Worm (Caenorhabditis elegans) whole organism, L4 larva: ENCODE data around the gene T21E8.5.

Experiments
- F10B5.3 ChIP-seq: sonication (generic microtip); optimal IDR thresholded peaks from 2 replicates; lab custom pipeline; 2016; ENCODE audit warnings: mild to moderate bottlenecking, missing genetic modification characterization, missing compliant biosample characterization
- ZK546.5 ChIP-seq, 2 experiments: sonication (generic microtip); optimal IDR thresholded peaks; 2 replicates each; lab custom pipeline; 2017; ENCODE audit warnings: missing biosample characterization in 2 of 2, missing genetic modification characterization in 2 of 2
- aly-2 ChIP-seq: sonication (generic microtip); optimal IDR thresholded peaks from 2 replicates; lab custom pipeline; 2018; ENCODE audit warnings: missing biosample characterization, missing genetic modification characterization
- ama-1 ChIP-seq: fragments of 150-350 bp; optimal IDR thresholded peaks from 2 replicates; lab custom pipeline; 2014; ENCODE audit warnings: inconsistent platforms, mixed read lengths
- ceh-20 ChIP-seq: fragments of 200-800 bp; sonication (Bioruptor generic); IDR thresholded peaks from 2 replicates; pipeline ENCODE4 v1.3.6; 2022; ENCODE audit warnings: missing genetic modification reagents, missing genetic modification characterization, missing compliant biosample characterization
- ceh-82 ChIP-seq: sonication (generic microtip); optimal IDR thresholded peaks from 2 replicates; lab custom pipeline; 2017; ENCODE audit warnings: missing biosample characterization, missing genetic modification characterization
- duxl-1 ChIP-seq: sonication (generic microtip); optimal IDR thresholded peaks from 2 replicates; lab custom pipeline; 2016; ENCODE audit warnings: mild to moderate bottlenecking, missing genetic modification characterization, moderate library complexity, missing compliant biosample characterization; ENCODE audit not compliant: poor library complexity
- fos-1 ChIP-seq: fragments of 150-350 bp; optimal IDR thresholded peaks from 2 replicates; lab custom pipeline; 2014; ENCODE audit warnings: missing biosample characterization, missing genetic modification characterization
- hmg-1.1 ChIP-seq: fragments of 200-800 bp; sonication (Bioruptor generic); IDR thresholded peaks from 2 replicates; pipeline ENCODE4 v1.3.6; 2022; ENCODE audit warnings: missing genetic modification reagents, missing genetic modification characterization, missing compliant biosample characterization
- lin-38 ChIP-seq: fragments of 200-800 bp; sonication (Bioruptor generic); IDR thresholded peaks from 2 replicates; pipeline ENCODE4 v1.3.6; 2022; ENCODE audit warnings: missing genetic modification reagents, missing genetic modification characterization, missing compliant biosample characterization
- nhr-11 ChIP-seq: fragments of 150-350 bp; optimal IDR thresholded peaks from 2 replicates; lab custom pipeline; 2014; ENCODE audit warnings: missing biosample characterization, missing genetic modification characterization
- nhr-6 ChIP-seq: fragments of 150-350 bp; optimal IDR thresholded peaks from 2 replicates; lab custom pipeline; 2014; ENCODE audit warnings: missing biosample characterization, missing genetic modification characterization
- spr-3 ChIP-seq: fragments of 200-800 bp; sonication (Bioruptor generic); optimal IDR thresholded peaks from 2 replicates; lab custom pipeline; 2018; ENCODE audit warnings: mild to moderate bottlenecking, missing genetic modification characterization, missing compliant biosample characterization
- zag-1 ChIP-seq: fragments of 150-350 bp; optimal IDR thresholded peaks from 2 replicates; lab custom pipeline; 2014; ENCODE audit warnings: missing biosample characterization, missing genetic modification characterization

- TF ChIP-seq ceh-82 (tag; lab: Kevin White, UChicago) (no peak), ama-1 (lab: Kevin White, UChicago) (no peak), ZK546.5 (tag; optimal IDR thresholded peaks at IDR 0.05; lab: Kevin White, UChicago) (no peak), nhr-11 (tag; lab: Kevin White, UChicago) (no peak), fos-1 (tag; lab: Kevin White, UChicago) (no peak), hmg-1.1 (GFP tag; lab: Robert Waterston, UW) (no peak), aly-2 (tag; lab: Kevin White, UChicago) (no peak), zag-1 (tag; lab: Kevin White, UChicago) (no peak), duxl-1 (tag; lab: Kevin White, UChicago) (no peak), nhr-6 (tag; lab: Kevin White, UChicago) (no peak), F10B5.3 (no peak), lin-38 (no peak), spr-3 (GFP tag; lab: Kevin White, UChicago) (no peak), ceh-20 (GFP tag; lab: Robert Waterston, UW) (no peak)
These were observed 5.0 kb downstream of the T21E8.5 start, which contains the start of gene F47B10.4 for ce11 chrX:10890965-10891364.
